Fruit fly (Drosophila melanogaster): ENCODE measurements around the gene Mettl14.

Mettl14 gene

dm6 chr2L:8292159-8292887 is 15.9 kb upstream of the Mettl14 start (continued):
- TF ChIP-seq tap (tag; optimal IDR thresholded peaks at IDR 0.05), result peak; percentile 97
- TF ChIP-seq CG7839 (tag; optimal IDR thresholded peaks at IDR 0.05), result peak; percentile 97
- peak; percentile 86 for TF ChIP-seq exex (tag; optimal IDR thresholded peaks at IDR 0.05)
- peak; percentile 93 for TF ChIP-seq Hr3 (GFP tag; optimal IDR thresholded peaks at IDR 0.05)
- TF ChIP-seq nerfin-1 (tag; optimal IDR thresholded peaks at IDR 0.05), result peak; percentile 95
- TF ChIP-seq CG17385 (GFP tag; optimal IDR thresholded peaks at IDR 0.05), result peak; percentile 94
- no peak for TF ChIP-seq fru (optimal IDR thresholded peaks at IDR 0.05)
- TF ChIP-seq CG6765 (GFP tag; optimal IDR thresholded peaks at IDR 0.05), result peak; percentile 91
- TF ChIP-seq sd (tag; optimal IDR thresholded peaks at IDR 0.05), result peak; percentile 88
- peak; percentile 98 for TF ChIP-seq CG17328 (GFP tag; IDR thresholded peaks at IDR 0.05)
- peak; percentile 86 for TF ChIP-seq ro (GFP tag; IDR thresholded peaks at IDR 0.05)
- peak; percentile 98 for TF ChIP-seq CG2712 (tag; optimal IDR thresholded peaks at IDR 0.05)
- peak; percentile 90 for TF ChIP-seq CG43689 (GFP tag; IDR thresholded peaks at IDR 0.05)
- TF ChIP-seq CG13894 (tag; optimal IDR thresholded peaks at IDR 0.05), result peak; percentile 94
- no peak for TF ChIP-seq prd (optimal IDR thresholded peaks at IDR 0.05)
- peak; percentile 97 for TF ChIP-seq prd (GFP tag; IDR thresholded peaks at IDR 0.05)
- peak; percentile 86 for TF ChIP-seq CG31365 (tag; optimal IDR thresholded peaks at IDR 0.05)
- no peak for TF ChIP-seq sna (GFP tag; IDR thresholded peaks at IDR 0.05; ENCODE audit: partially characterized antibody)
- peak; percentile 87 for TF ChIP-seq Atf3 (GFP tag; optimal IDR thresholded peaks at IDR 0.05)
- peak; percentile 93; the same call in 1 of the 3 replicates for TF ChIP-seq CG3726 (GFP tag; IDR thresholded peaks at IDR 0.05)
- peak; percentile 93 for TF ChIP-seq CG12104 (GFP tag; optimal IDR thresholded peaks at IDR 0.05)
- TF ChIP-seq Xbp1 (GFP tag; optimal IDR thresholded peaks at IDR 0.05), result peak; percentile 94
- peak; percentile 77 for TF ChIP-seq repo (GFP tag; optimal IDR thresholded peaks at IDR 0.05)
- peak; percentile 91 for TF ChIP-seq CG17612 (GFP tag; IDR thresholded peaks at IDR 0.05)
- peak; percentile 93 for TF ChIP-seq Ets65A (GFP tag)
- peak; percentile 96 for TF ChIP-seq Bteb2 (GFP tag; optimal IDR thresholded peaks at IDR 0.05)
- peak; percentile 97 for TF ChIP-seq dmrt99B (tag; optimal IDR thresholded peaks at IDR 0.05)
- peak; percentile 98 for TF ChIP-seq gsb-n (tag; optimal IDR thresholded peaks at IDR 0.05)
- peak; percentile 38 for TF ChIP-seq nom (GFP tag; optimal IDR thresholded peaks at IDR 0.05)
- peak; percentile 80 for TF ChIP-seq CG1792 (GFP tag; optimal IDR thresholded peaks at IDR 0.05)
- TF ChIP-seq Ssrp (tag; optimal IDR thresholded peaks at IDR 0.05), result peak; percentile 93
- peak; percentile 79 for TF ChIP-seq dan (GFP tag; IDR thresholded peaks at IDR 0.05)
- TF ChIP-seq ATbp (GFP tag; optimal IDR thresholded peaks at IDR 0.05), result peak; percentile 95
- TF ChIP-seq D (optimal IDR thresholded peaks at IDR 0.05), result no peak
- TF ChIP-seq D (GFP tag; optimal IDR thresholded peaks at IDR 0.05), result peak; percentile 95
- TF ChIP-seq Spps (tag; optimal IDR thresholded peaks at IDR 0.05), result peak; percentile 94
- TF ChIP-seq Med (GFP tag), result peak; percentile 99
- peak; percentile 97 for TF ChIP-seq CG13424 (tag; optimal IDR thresholded peaks at IDR 0.05)
- TF ChIP-seq Hsf (GFP tag; optimal IDR thresholded peaks at IDR 0.05), result peak; percentile 96
- TF ChIP-seq CG4404 (GFP tag; IDR thresholded peaks at IDR 0.05), result peak; percentile 91
- TF ChIP-seq jigr1 (GFP tag; IDR thresholded peaks at IDR 0.05), result peak; percentile 94
- TF ChIP-seq CG9797 (GFP tag; optimal IDR thresholded peaks at IDR 0.05), result peak; percentile 38
- no peak for TF ChIP-seq Dfd (GFP tag; optimal IDR thresholded peaks at IDR 0.05)
- TF ChIP-seq gcm (GFP tag; optimal IDR thresholded peaks at IDR 0.05), result peak; percentile 95
- peak; percentile 94 for TF ChIP-seq CG6813 (GFP tag; optimal IDR thresholded peaks at IDR 0.05)
- peak; percentile 87 for TF ChIP-seq Abd-B (GFP tag; optimal IDR thresholded peaks at IDR 0.05)
- TF ChIP-seq Mes4 (GFP tag; optimal IDR thresholded peaks at IDR 0.05), result peak; percentile 92
- peak; percentile 86 for TF ChIP-seq CG15514 (GFP tag; optimal IDR thresholded peaks at IDR 0.05)
- peak; percentile 90 for TF ChIP-seq schlank (tag; optimal IDR thresholded peaks at IDR 0.05)
- TF ChIP-seq sr (GFP tag; IDR thresholded peaks at IDR 0.05), result peak; percentile 78; the same call in 2 of the 3 replicates
